Fruit fly (Drosophila melanogaster) whole organism, embryonic: ENCODE data around the gene CG13622.

Experiments
- CG10654 ChIP-seq: fragments of 200-800 bp; sonication (Bioruptor generic); optimal IDR thresholded peaks from 2 replicates; lab custom pipeline; 2016; ENCODE audit warnings: missing biosample characterization, missing genetic modification characterization
- CG11723 ChIP-seq: fragments of 200-800 bp; sonication (Bioruptor generic); optimal IDR thresholded peaks from 2 replicates; lab custom pipeline; 2017; ENCODE audit warnings: missing biosample characterization, mild to moderate bottlenecking, missing genetic modification characterization
- ash1 ChIP-seq: fragments of 200-800 bp; sonication (Bioruptor generic); optimal IDR thresholded peaks from 2 replicates; lab custom pipeline; 2018; ENCODE audit warnings: missing biosample characterization, mild to moderate bottlenecking, missing genetic modification characterization
- p53 ChIP-seq: fragments of 200-800 bp; sonication (Bioruptor generic); optimal IDR thresholded peaks from 2 replicates; lab custom pipeline; 2016; ENCODE audit warnings: missing biosample characterization, missing genetic modification characterization

- no peak for TF ChIP-seq CG10654 (GFP tag; lab: Kevin White, UChicago)
- no peak for TF ChIP-seq CG11723 (GFP tag; lab: Kevin White, UChicago)
- TF ChIP-seq p53 (GFP tag; lab: Kevin White, UChicago) = no peak
- TF ChIP-seq ash1 (GFP tag; lab: Kevin White, UChicago) = no peak
Observed at dm6 chr3R:24550802-24551391, 27.4 kb upstream of the CG13622 start.
